Worm (Caenorhabditis elegans) whole organism, L2 larva: ENCODE results near the gene tag-65.

Experiments
- blmp-1 ChIP-seq: sonication (generic microtip); optimal IDR thresholded peaks from 2 replicates; lab custom pipeline; 2017; ENCODE audit warnings: missing genetic modification characterization, mild to moderate bottlenecking, missing compliant biosample characterization, antibody characterized with exemption, moderate library complexity; ENCODE audit not compliant: insufficient read depth
- fos-1 ChIP-seq: fragments of 150-350 bp; optimal IDR thresholded peaks from 2 replicates; lab custom pipeline; 2014; ENCODE audit warnings: missing biosample characterization, missing genetic modification characterization
- lin-11 ChIP-seq: fragments of 150-350 bp; sonication (generic microtip); optimal IDR thresholded peaks from 2 replicates; lab custom pipeline; 2014; ENCODE audit warnings: missing biosample characterization, missing genetic modification characterization, inconsistent platforms, mixed read lengths
- nhr-237 ChIP-seq: fragments of 150-350 bp; optimal IDR thresholded peaks from 2 replicates; lab custom pipeline; 2014; ENCODE audit warnings: missing biosample characterization, missing genetic modification characterization
- zag-1 ChIP-seq: fragments of 150-350 bp; optimal IDR thresholded peaks from 2 replicates; lab custom pipeline; 2014; ENCODE audit warnings: missing biosample characterization, missing genetic modification characterization
- ztf-11 ChIP-seq: sonication (generic microtip); optimal IDR thresholded peaks from 2 replicates; lab custom pipeline; 2017; ENCODE audit warnings: missing biosample characterization, missing genetic modification characterization

DNA sequence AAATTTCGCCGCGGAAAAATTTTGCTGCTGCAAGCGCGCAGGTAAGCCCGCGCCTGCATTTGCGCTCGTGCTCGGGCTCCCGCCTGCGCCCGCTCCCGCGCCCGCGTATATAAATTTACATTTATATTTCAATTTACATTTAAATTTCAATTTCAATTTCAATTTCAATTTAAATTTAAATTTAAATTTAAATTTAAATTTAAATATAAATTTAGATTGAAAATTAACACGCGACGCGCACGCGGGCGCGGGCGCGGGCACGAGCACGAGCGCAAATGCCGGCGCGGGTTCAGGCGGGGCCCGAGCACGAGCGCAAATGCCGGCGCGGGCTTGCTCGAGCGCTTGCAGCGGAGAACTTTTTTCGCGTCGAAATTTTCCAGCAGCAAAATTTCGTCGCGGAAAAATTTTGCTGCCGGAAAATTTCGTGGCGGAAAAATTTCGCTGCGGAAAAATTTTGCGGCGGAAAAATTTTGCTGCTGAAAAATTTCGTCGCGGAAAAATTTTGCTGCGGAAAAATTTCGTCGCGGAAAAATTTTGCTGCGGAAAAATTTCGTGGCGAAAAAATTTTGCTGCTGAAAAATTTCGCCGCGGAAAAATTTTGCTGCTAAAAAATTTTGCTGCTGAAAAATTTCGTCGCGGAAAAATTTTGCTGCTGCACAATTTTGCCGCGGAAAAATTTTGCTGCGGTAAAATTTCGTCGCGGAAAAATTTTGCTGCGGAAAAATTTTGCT is 32.4 kb downstream of the tag-65 start:
- no peak for TF ChIP-seq fos-1 (tag; lab: Kevin White, UChicago)
- TF ChIP-seq ztf-11 (tag; lab: Kevin White, UChicago): no peak
- TF ChIP-seq zag-1 (tag; lab: Kevin White, UChicago): no peak
- TF ChIP-seq lin-11 (tag; lab: Kevin White, UChicago): no peak
- no peak for TF ChIP-seq nhr-237 (tag; lab: Kevin White, UChicago)
- TF ChIP-seq blmp-1: no peak
